Worm (Caenorhabditis elegans) whole organism, L1 larva: ENCODE results near the gene F53F4.16.
A peak's percentile ranks its signal among the peaks of the same experiment; 100 is the strongest.

Experiments
- Y116A8C.19 ChIP-seq: sonication (generic microtip); optimal IDR thresholded peaks from 2 replicates; lab custom pipeline; 2016; ENCODE audit warnings: missing compliant biosample characterization, missing genetic modification characterization, borderline replicate concordance
- aha-1 ChIP-seq: fragments of 150-350 bp; optimal IDR thresholded peaks from 2 replicates; lab custom pipeline; 2014; ENCODE audit warnings: missing biosample characterization, missing genetic modification characterization
- ama-1 ChIP-seq: fragments of 150-350 bp; optimal IDR thresholded peaks from 2 replicates; lab custom pipeline; 2014
- blmp-1 ChIP-seq: fragments of 150-350 bp; optimal IDR thresholded peaks from 2 replicates; lab custom pipeline; 2014; ENCODE audit warnings: missing biosample characterization, missing genetic modification characterization
- ceh-8 ChIP-seq: fragments of 200-800 bp; sonication (Bioruptor generic); optimal IDR thresholded peaks from 2 replicates; lab custom pipeline; 2018; ENCODE audit warnings: mild to moderate bottlenecking, missing genetic modification characterization, moderate library complexity, missing compliant biosample characterization
- ceh-82 ChIP-seq, 3 experiments: fragments of 150-350 bp in 1 of 3; sonication (generic microtip) in 2 of 3; optimal IDR thresholded peaks; 2 replicates each; lab custom pipeline; 2014 to 2017; ENCODE audit warnings: missing biosample characterization in 3 of 3, missing genetic modification characterization in 3 of 3
- ceh-90 ChIP-seq: sonication (generic microtip); optimal IDR thresholded peaks from 2 replicates; lab custom pipeline; 2016; ENCODE audit warnings: missing genetic modification characterization, missing compliant biosample characterization
- dpl-1 ChIP-seq, 3 experiments: fragments of 150-350 bp in 2 of 3; sonication (generic microtip) in 1 of 3; optimal IDR thresholded peaks; 2 replicates each; lab custom pipeline; 2014 to 2017; ENCODE audit warnings: missing biosample characterization in 3 of 3, missing genetic modification characterization in 3 of 3, missing genetic modification reagents in 3 of 3
- efl-1 ChIP-seq, 4 experiments: fragments of 150-350 bp; optimal IDR thresholded peaks in 3 of 4; peaks in 1 of 4; 1 replicate in 1 of 4; 2 replicates in 3 of 4; lab custom pipeline; 2014; ENCODE audit warnings: missing biosample characterization in 2 of 4, missing genetic modification characterization in 2 of 4, missing genetic modification reagents in 2 of 4
- efl-3 ChIP-seq: fragments of 200-800 bp; sonication (Bioruptor generic); optimal IDR thresholded peaks from 2 replicates; lab custom pipeline; 2018; ENCODE audit warnings: mild to moderate bottlenecking, missing genetic modification characterization, missing compliant biosample characterization
- egl-27 ChIP-seq, 2 experiments: fragments of 150-350 bp in 1 of 2; sonication (generic microtip); optimal IDR thresholded peaks; 3 replicates each; lab custom pipeline; 2017 to 2018; ENCODE audit warnings: missing biosample characterization in 2 of 2, missing genetic modification characterization in 2 of 2, missing genetic modification reagents in 2 of 2
- elt-2 ChIP-seq: sonication (generic microtip); optimal IDR thresholded peaks from 2 replicates; lab custom pipeline; 2016; ENCODE audit warnings: missing genetic modification characterization, mild to moderate bottlenecking, inconsistent platforms, missing compliant biosample characterization, missing genetic modification reagents
- ets-5 ChIP-seq: fragments of 200-800 bp; sonication (Bioruptor generic); IDR thresholded peaks from 2 replicates; pipeline ENCODE4 v1.3.6; 2022; ENCODE audit warnings: missing genetic modification characterization, missing compliant biosample characterization
- fkh-10 ChIP-seq: sonication (generic microtip); optimal IDR thresholded peaks from 2 replicates; lab custom pipeline; 2017; ENCODE audit warnings: missing biosample characterization, missing genetic modification reagents, missing genetic modification characterization
- fkh-4 ChIP-seq: sonication (generic microtip); optimal IDR thresholded peaks from 2 replicates; lab custom pipeline; 2016; ENCODE audit warnings: missing compliant biosample characterization, missing genetic modification characterization, borderline replicate concordance
- fos-1 ChIP-seq: fragments of 150-350 bp; optimal IDR thresholded peaks from 2 replicates; lab custom pipeline; 2014; ENCODE audit warnings: missing biosample characterization, missing genetic modification characterization
- hpl-2 ChIP-seq: fragments of 150-350 bp; optimal IDR thresholded peaks from 2 replicates; lab custom pipeline; 2014; ENCODE audit warnings: missing biosample characterization, missing genetic modification reagents, missing genetic modification characterization
- irx-1 ChIP-seq: sonication (generic microtip); optimal IDR thresholded peaks from 2 replicates; lab custom pipeline; 2016; ENCODE audit warnings: missing genetic modification characterization, missing compliant biosample characterization
- lin-35 ChIP-seq, 2 experiments: fragments of 150-350 bp; optimal IDR thresholded peaks; 2 replicates each; lab custom pipeline; 2014; ENCODE audit warnings: missing biosample characterization in 2 of 2, missing genetic modification characterization in 2 of 2, missing genetic modification reagents in 2 of 2
- lin-39 ChIP-seq: fragments of 150-350 bp; optimal IDR thresholded peaks from 2 replicates; lab custom pipeline; 2014; ENCODE audit warnings: missing biosample characterization, missing genetic modification reagents, missing genetic modification characterization
- lir-3 ChIP-seq: sonication (generic microtip); optimal IDR thresholded peaks from 2 replicates; lab custom pipeline; 2016; ENCODE audit warnings: mild to moderate bottlenecking, missing genetic modification characterization, moderate library complexity, missing compliant biosample characterization; ENCODE audit not compliant: poor library complexity
- mef-2 ChIP-seq: fragments of 150-350 bp; optimal IDR thresholded peaks from 2 replicates; lab custom pipeline; 2014; ENCODE audit warnings: missing biosample characterization, missing genetic modification characterization
- mep-1 ChIP-seq: fragments of 150-350 bp; optimal IDR thresholded peaks from 2 replicates; lab custom pipeline; 2014; ENCODE audit warnings: missing biosample characterization, missing genetic modification characterization
- nhr-11 ChIP-seq: fragments of 150-350 bp; optimal IDR thresholded peaks from 2 replicates; lab custom pipeline; 2014; ENCODE audit warnings: missing biosample characterization, missing genetic modification characterization
- nhr-19 ChIP-seq: fragments of 200-800 bp; sonication (Bioruptor generic); conservative IDR thresholded peaks from 2 replicates; pipeline ENCODE4 v1.3.6; 2022; ENCODE audit warnings: missing genetic modification characterization, missing compliant biosample characterization
- nhr-237 ChIP-seq: fragments of 150-350 bp; optimal IDR thresholded peaks from 2 replicates; lab custom pipeline; 2014; ENCODE audit warnings: missing biosample characterization, missing genetic modification characterization
- nhr-77 ChIP-seq: fragments of 150-350 bp; optimal IDR thresholded peaks from 2 replicates; lab custom pipeline; 2014; ENCODE audit warnings: missing biosample characterization, missing genetic modification characterization
- nhr-85 ChIP-seq: sonication (generic microtip); peaks from one replicate; lab custom pipeline; 2016; ENCODE audit warnings: missing genetic modification characterization, inconsistent platforms, missing compliant biosample characterization
- nhr-90 ChIP-seq: sonication (generic microtip); optimal IDR thresholded peaks from 2 replicates; lab custom pipeline; 2016; ENCODE audit warnings: mild to moderate bottlenecking, missing genetic modification characterization, missing compliant biosample characterization; ENCODE audit not compliant: poor library complexity
- pag-3 ChIP-seq: sonication (generic microtip); optimal IDR thresholded peaks from 2 replicates; lab custom pipeline; 2017; ENCODE audit warnings: missing genetic modification characterization, mild to moderate bottlenecking, missing compliant biosample characterization, antibody characterized with exemption, borderline replicate concordance; ENCODE audit not compliant: insufficient read depth
- rnt-1 ChIP-seq: sonication (generic microtip); optimal IDR thresholded peaks from 2 replicates; lab custom pipeline; 2016; ENCODE audit warnings: mild to moderate bottlenecking, missing genetic modification characterization, moderate library complexity, missing compliant biosample characterization
- snu-23 ChIP-seq: sonication (generic microtip); optimal IDR thresholded peaks from 2 replicates; lab custom pipeline; 2016; ENCODE audit warnings: missing genetic modification characterization, missing compliant biosample characterization
- sox-4 ChIP-seq: sonication (generic microtip); optimal IDR thresholded peaks from 2 replicates; lab custom pipeline; 2016; ENCODE audit warnings: missing genetic modification characterization, missing compliant biosample characterization
- sptf-1 ChIP-seq: fragments of 150-350 bp; optimal IDR thresholded peaks from 2 replicates; lab custom pipeline; 2014; ENCODE audit warnings: missing biosample characterization, missing genetic modification characterization
- sup-37 ChIP-seq: fragments of 200-800 bp; sonication (Bioruptor generic); optimal IDR thresholded peaks from 2 replicates; lab custom pipeline; 2018; ENCODE audit warnings: mild to moderate bottlenecking, missing genetic modification characterization, missing compliant biosample characterization
- tbx-2 ChIP-seq: sonication (generic microtip); optimal IDR thresholded peaks from 2 replicates; lab custom pipeline; 2016; ENCODE audit warnings: missing genetic modification characterization, missing compliant biosample characterization
- tlp-1 ChIP-seq: fragments of 150-350 bp; optimal IDR thresholded peaks from 2 replicates; lab custom pipeline; 2014; ENCODE audit warnings: missing biosample characterization, missing genetic modification characterization
- unc-30 ChIP-seq: sonication (generic microtip); optimal IDR thresholded peaks from 2 replicates; lab custom pipeline; 2017; ENCODE audit warnings: missing biosample characterization, missing genetic modification characterization
- unc-62 ChIP-seq: fragments of 150-350 bp; optimal IDR thresholded peaks from 2 replicates; lab custom pipeline; 2014; ENCODE audit warnings: missing biosample characterization, missing genetic modification reagents, missing genetic modification characterization
- unc-86 ChIP-seq: sonication (generic microtip); optimal IDR thresholded peaks from 2 replicates; lab custom pipeline; 2016; ENCODE audit warnings: missing genetic modification characterization, missing compliant biosample characterization
- unc-98 ChIP-seq: fragments of 200-800 bp; sonication (Bioruptor generic); IDR thresholded peaks from 2 replicates; pipeline ENCODE4 v1.3.6; 2022; ENCODE audit warnings: missing genetic modification characterization, missing compliant biosample characterization
- zip-4 ChIP-seq: fragments of 200-800 bp; sonication (Bioruptor generic); optimal IDR thresholded peaks from 2 replicates; lab custom pipeline; 2018; ENCODE audit warnings: mild to moderate bottlenecking, missing genetic modification characterization, moderate library complexity, missing compliant biosample characterization
- ztf-4 ChIP-seq: fragments of 150-350 bp; optimal IDR thresholded peaks from 2 replicates; lab custom pipeline; 2014; ENCODE audit warnings: missing biosample characterization, missing genetic modification characterization

Gene F53F4.16

DNA sequence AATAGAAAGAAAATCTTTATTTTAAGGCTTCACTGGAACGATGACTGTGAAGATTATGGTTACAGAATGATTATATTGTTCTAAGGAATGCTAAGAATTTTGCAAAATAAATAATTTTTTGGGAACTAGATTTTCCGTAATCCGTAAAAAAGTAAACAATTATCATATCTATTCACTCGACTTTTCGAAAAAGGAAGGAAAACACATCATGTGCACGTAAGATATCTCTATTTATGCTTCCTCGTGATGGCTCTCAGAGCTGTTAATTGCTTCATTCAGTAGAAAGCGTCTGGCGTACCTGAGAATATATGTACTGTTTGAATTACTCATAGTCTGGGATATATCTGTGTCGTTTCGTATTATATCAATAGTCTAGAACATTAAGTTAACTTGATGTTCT is 1.9 kb downstream of the F53F4.16 start, which contains the start of gene srd-11:
TSS of gene srd-11 (minus strand) at position 101 of the 400 bp plus-strand sequence.
- TF ChIP-seq efl-1 (optimal IDR thresholded peaks at IDR 0.05; lab: Kevin White, UChicago) (no peak), efl-1 (GFP tag; optimal IDR thresholded peaks at IDR 0.05 in 1 of 2; lab: Kevin White, UChicago) (peak in 1 of 2 experiments; percentile 26), sup-37 (no peak)
- TF ChIP-seq, all 84 proteins: peak for 1

DNA sequence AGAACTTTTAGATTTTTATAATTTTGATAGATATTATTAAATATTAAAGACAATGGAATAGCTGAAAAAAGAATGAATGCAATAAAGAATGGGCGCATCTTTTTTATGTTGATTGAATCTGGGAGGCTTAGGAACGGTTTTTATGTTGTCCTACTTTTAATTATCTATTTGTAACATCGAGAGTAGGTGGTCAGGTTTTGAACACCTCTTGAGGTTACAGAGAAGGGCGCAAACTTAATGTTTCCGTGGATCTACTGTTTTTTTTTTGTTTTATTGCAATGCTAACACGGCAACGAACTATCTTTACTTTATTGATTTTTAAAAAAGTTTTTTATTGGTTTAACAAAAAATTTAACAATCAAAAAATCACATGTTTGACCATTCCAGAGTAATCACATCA is 7.8 kb downstream of the F53F4.16 start, which contains the start of gene F53F4.7:
TSS of gene F53F4.7 (minus strand) at position 101 of the 400 bp plus-strand sequence.
- TF ChIP-seq rnt-1 (tag; lab: Kevin White, UChicago) (no peak), zip-4 (GFP tag; lab: Kevin White, UChicago) (no peak), unc-86 (tag; lab: Kevin White, UChicago) (no peak), nhr-237 (tag; lab: Kevin White, UChicago) (no peak), fos-1 (tag; lab: Kevin White, UChicago) (no peak), pag-3 (tag; lab: Kevin White, UChicago) (no peak), nhr-19 (GFP tag; lab: Robert Waterston, UW) (no peak), ceh-8 (no peak), lir-3 (tag; lab: Kevin White, UChicago) (no peak), efl-3 (GFP tag; lab: Kevin White, UChicago) (no peak), ztf-4 (no peak), hpl-2 (no peak), tlp-1 (tag; lab: Kevin White, UChicago) (no peak), Y116A8C.19 (tag; lab: Kevin White, UChicago) (no peak), mef-2 (tag; lab: Kevin White, UChicago) (no peak), nhr-90 (tag; lab: Kevin White, UChicago) (no peak), nhr-11 (tag; lab: Kevin White, UChicago) (no peak)
- TF ChIP-seq, all 84 proteins: peak for 0

DNA sequence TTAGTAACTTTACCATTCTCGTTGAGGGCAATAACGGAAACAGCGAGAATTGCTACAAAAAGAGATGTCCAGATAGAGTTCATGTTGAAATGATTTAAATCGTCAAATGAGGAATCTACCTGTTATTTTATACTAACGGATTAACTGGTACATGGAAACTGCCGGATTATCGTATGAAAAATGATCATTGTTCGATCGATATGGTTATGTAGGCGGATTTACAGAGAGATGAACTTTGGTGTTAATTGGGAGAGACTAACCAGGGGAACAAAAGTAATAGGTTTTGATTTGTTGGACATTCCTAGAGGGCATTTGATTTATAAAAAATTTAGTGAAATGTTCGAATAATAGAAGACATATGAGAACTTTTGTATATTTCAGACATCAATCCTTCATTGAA is 9.8 kb downstream of the F53F4.16 start, which contains the start of gene spig-9:
TSS of gene spig-9 (minus strand) at position 101 of the 400 bp plus-strand sequence.
- TF ChIP-seq ztf-4 (no peak), sptf-1 (tag; lab: Kevin White, UChicago) (no peak), pag-3 (tag; lab: Kevin White, UChicago) (no peak), ama-1 (lab: Kevin White, UChicago) (no peak), hpl-2 (no peak), unc-30 (no peak), lin-39 (tag; lab: Kevin White, UChicago) (no peak), mep-1 (tag; lab: Kevin White, UChicago) (no peak), fkh-4 (no peak), fkh-10 (no peak), snu-23 (no peak), mef-2 (tag; lab: Kevin White, UChicago) (no peak)
- TF ChIP-seq, all 84 proteins: peak for 0

DNA sequence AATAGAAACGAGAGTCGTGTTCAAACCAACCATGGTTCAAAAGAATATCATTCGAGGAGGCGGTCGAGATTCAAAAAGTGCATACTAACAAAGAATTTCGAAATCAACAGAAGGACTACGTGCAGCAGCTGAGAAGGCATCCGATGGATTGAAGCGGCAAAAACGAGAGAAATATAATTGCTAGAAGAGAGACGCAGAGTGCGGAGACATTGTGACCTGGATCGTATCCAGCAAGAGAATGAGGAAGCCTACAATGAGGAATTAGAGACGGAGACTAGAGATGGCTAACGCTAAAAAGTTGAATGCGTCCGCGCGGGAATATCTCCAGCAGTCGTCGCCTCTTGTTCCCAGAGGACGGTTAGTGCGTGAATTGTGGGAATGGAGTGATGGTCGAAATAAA is 11.8 kb downstream of the F53F4.16 start:
- TF ChIP-seq blmp-1 (peak; percentile 61), unc-62 (GFP tag; lab: Kevin White, UChicago) (no peak)

DNA sequence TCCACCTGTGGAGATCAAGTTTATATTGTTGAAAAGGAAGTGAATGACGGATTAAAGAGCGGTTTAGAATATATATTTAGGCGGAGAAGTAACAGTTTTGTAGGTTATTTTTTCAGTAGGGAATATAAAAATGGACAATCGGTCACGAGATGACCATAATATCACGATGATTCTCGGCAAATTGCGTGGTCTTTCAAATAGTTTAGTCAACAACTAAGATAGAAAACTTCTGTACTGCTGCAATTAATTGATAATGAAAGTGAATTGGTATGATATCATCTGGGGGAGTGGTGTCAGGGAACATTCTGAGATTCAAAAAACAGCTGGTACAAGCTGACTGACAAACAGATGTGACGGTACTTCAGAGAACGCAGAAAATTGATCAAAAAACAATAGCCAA is 13.1 kb downstream of the F53F4.16 start:
- no peak for TF ChIP-seq ceh-82 (tag; optimal IDR thresholded peaks at IDR 0.05; lab: Kevin White, UChicago)
- no peak for TF ChIP-seq ceh-8
- TF ChIP-seq nhr-11 (tag; lab: Kevin White, UChicago): no peak
- no peak for TF ChIP-seq efl-3 (GFP tag; lab: Kevin White, UChicago)
- TF ChIP-seq sptf-1 (tag; lab: Kevin White, UChicago): no peak
- no peak for TF ChIP-seq egl-27 (tag; optimal IDR thresholded peaks at IDR 0.05; lab: Kevin White, UChicago)
- TF ChIP-seq tbx-2 (tag; lab: Kevin White, UChicago): peak; percentile 33
- no peak for TF ChIP-seq sox-4 (tag; lab: Kevin White, UChicago)
- TF ChIP-seq unc-86 (tag; lab: Kevin White, UChicago): no peak
- peak in 1 of 2 experiments; percentile 42 for TF ChIP-seq lin-35 (GFP tag; optimal IDR thresholded peaks at IDR 0.05; lab: Kevin White, UChicago)
- peak; percentile 81 for TF ChIP-seq blmp-1
- no peak for TF ChIP-seq Y116A8C.19 (tag; lab: Kevin White, UChicago)
- no peak for TF ChIP-seq nhr-77
- TF ChIP-seq nhr-19 (GFP tag; lab: Robert Waterston, UW): peak; percentile 20; the same call in 1 of the 2 replicates
- peak; percentile 15 for TF ChIP-seq nhr-90 (tag; lab: Kevin White, UChicago)
- no peak for TF ChIP-seq ets-5 (GFP tag; lab: Robert Waterston, UW)
- TF ChIP-seq ceh-90 (tag; lab: Kevin White, UChicago): no peak
- TF ChIP-seq unc-98 (GFP tag; lab: Robert Waterston, UW): no peak
- TF ChIP-seq fos-1 (tag; lab: Kevin White, UChicago): no peak
- no peak for TF ChIP-seq mef-2 (tag; lab: Kevin White, UChicago)
- peak; percentile 92 for TF ChIP-seq nhr-85 (tag; lab: Kevin White, UChicago)
- TF ChIP-seq elt-2 (tag; lab: Kevin White, UChicago): no peak
- no peak for TF ChIP-seq nhr-237 (tag; lab: Kevin White, UChicago)
- TF ChIP-seq aha-1: no peak
- no peak for TF ChIP-seq irx-1 (tag; lab: Kevin White, UChicago)
- no peak for TF ChIP-seq dpl-1 (GFP tag; optimal IDR thresholded peaks at IDR 0.05; lab: Kevin White, UChicago)
